Worm (Caenorhabditis elegans): ENCODE results near the gene T19H12.6.

- TF ChIP-seq ama-1 (optimal IDR thresholded peaks at IDR 0.05) (no peak), pes-1 (GFP tag; IDR thresholded peaks at IDR 0.05) (no peak), ceh-36 (tag; optimal IDR thresholded peaks at IDR 0.05) (no peak), flt-1 (GFP tag; IDR thresholded peaks at IDR 0.05) (no peak), ets-7 (tag; optimal IDR thresholded peaks at IDR 0.05) (no peak)
Measured at ce11 chrV:4877587-4877986, at the start of gene T19H12.6.

All from whole organism, early embryonic.